Fruit fly (Drosophila melanogaster): Measurements from ENCODE around the gene CG18131.

DNA sequence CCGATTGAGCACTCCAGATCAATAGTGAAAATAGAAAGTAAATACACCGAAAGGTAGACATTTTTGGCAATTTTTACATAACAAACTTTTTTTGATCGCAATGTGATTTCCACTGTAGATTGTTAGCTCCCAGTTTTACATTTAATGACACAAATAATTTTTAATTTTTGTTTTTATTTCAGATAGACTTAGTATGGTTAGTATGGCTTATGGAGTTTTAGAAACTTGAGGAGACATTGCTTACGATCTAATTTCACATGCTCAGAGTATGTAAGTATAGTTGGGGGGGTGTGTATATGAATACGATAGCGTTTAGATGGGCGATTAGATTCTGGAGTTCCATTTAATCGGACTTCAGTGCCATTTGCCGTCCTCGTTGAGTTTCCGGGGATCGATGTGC is 17.0 kb upstream of the CG18131 start, which contains the start of gene CG18132:
- no peak for TF ChIP-seq Myc (optimal IDR thresholded peaks at IDR 0.05)
- no peak for TF ChIP-seq insv (optimal IDR thresholded peaks at IDR 0.05)
- no peak for TF ChIP-seq ttk (optimal IDR thresholded peaks at IDR 0.05)
- TF ChIP-seq psq (optimal IDR thresholded peaks at IDR 0.05): no peak

Measured in Kc167 (cell line).